Worm (Caenorhabditis elegans): Measurements from ENCODE around the gene cand-1.
A peak's percentile ranks its signal among the peaks of the same experiment; 100 is the strongest.

cand-1 gene

ce11 chrV:16781974-16782373 lies 20.7 kb upstream of the cand-1 start:
- TF ChIP-seq hnd-1 (tag; optimal IDR thresholded peaks at IDR 0.05) (no peak), tra-4 (tag; optimal IDR thresholded peaks at IDR 0.05) (no peak), B0310.2 (tag; optimal IDR thresholded peaks at IDR 0.05) (no peak)

ce11 chrV:16784806-16785205 lies 17.9 kb upstream of the cand-1 start:
- TF ChIP-seq aly-1 (tag; optimal IDR thresholded peaks at IDR 0.05) (no peak), flt-1 (GFP tag; IDR thresholded peaks at IDR 0.05) (no peak), hmbx-1 (tag; optimal IDR thresholded peaks at IDR 0.05) (no peak), ceh-36 (tag; optimal IDR thresholded peaks at IDR 0.05) (no peak), ama-1 (optimal IDR thresholded peaks at IDR 0.05) (no peak), ets-7 (tag; optimal IDR thresholded peaks at IDR 0.05) (no peak), scrt-1 (GFP tag; IDR thresholded peaks at IDR 0.05) (no peak), B0310.2 (tag; optimal IDR thresholded peaks at IDR 0.05) (no peak), hmg-4 (GFP tag; optimal IDR thresholded peaks at IDR 0.05) (no peak), tbx-37 (GFP tag; conservative IDR thresholded peaks at IDR 0.05) (no peak), F13C5.2 (tag; optimal IDR thresholded peaks at IDR 0.05) (no peak)

- TF ChIP-seq F13C5.2 (tag; optimal IDR thresholded peaks at IDR 0.05) (no peak), tbx-37 (GFP tag; conservative IDR thresholded peaks at IDR 0.05) (no peak), ceh-36 (tag; optimal IDR thresholded peaks at IDR 0.05) (no peak), hmg-4 (GFP tag; optimal IDR thresholded peaks at IDR 0.05) (no peak), hmbx-1 (tag; optimal IDR thresholded peaks at IDR 0.05) (no peak), hnd-1 (tag; optimal IDR thresholded peaks at IDR 0.05) (no peak), tbx-11 (GFP tag; IDR thresholded peaks at IDR 0.05) (no peak), scrt-1 (GFP tag; IDR thresholded peaks at IDR 0.05) (no peak), pes-1 (GFP tag; IDR thresholded peaks at IDR 0.05) (no peak), ceh-13 (GFP tag; optimal IDR thresholded peaks at IDR 0.05) (no peak), aly-1 (tag; optimal IDR thresholded peaks at IDR 0.05) (no peak), ets-7 (tag; optimal IDR thresholded peaks at IDR 0.05) (no peak), flt-1 (GFP tag; IDR thresholded peaks at IDR 0.05) (no peak), tra-4 (tag; optimal IDR thresholded peaks at IDR 0.05) (no peak), B0310.2 (tag; optimal IDR thresholded peaks at IDR 0.05) (no peak), ama-1 (optimal IDR thresholded peaks at IDR 0.05) (no peak), sea-1 (GFP tag; conservative IDR thresholded peaks at IDR 0.05) (no peak)
Observed at ce11 chrV:16786012-16786411, 16.7 kb upstream of the cand-1 start.

- TF ChIP-seq ets-7 (tag; optimal IDR thresholded peaks at IDR 0.05) (no peak), ama-1 (optimal IDR thresholded peaks at IDR 0.05) (no peak), hnd-1 (tag; optimal IDR thresholded peaks at IDR 0.05) (no peak)
Observed at ce11 chrV:16788967-16789366, 13.7 kb upstream of the cand-1 start, which contains the start of gene immt-2. Gene immt-2, plus strand, starts transcription at chrV:16789267.

ce11 chrV:16792717-16793116 lies 10.0 kb upstream of the cand-1 start:
- TF ChIP-seq scrt-1 (GFP tag; IDR thresholded peaks at IDR 0.05), result no peak
- no peak for TF ChIP-seq flt-1 (GFP tag; IDR thresholded peaks at IDR 0.05)
- no peak for TF ChIP-seq pes-1 (GFP tag; IDR thresholded peaks at IDR 0.05)
- no peak for TF ChIP-seq sea-1 (GFP tag; conservative IDR thresholded peaks at IDR 0.05)
- no peak for TF ChIP-seq F13C5.2 (tag; optimal IDR thresholded peaks at IDR 0.05)
- no peak for TF ChIP-seq ceh-36 (tag; optimal IDR thresholded peaks at IDR 0.05)
- TF ChIP-seq hmg-4 (GFP tag; optimal IDR thresholded peaks at IDR 0.05), result no peak
- TF ChIP-seq ama-1 (optimal IDR thresholded peaks at IDR 0.05), result no peak
- TF ChIP-seq tbx-37 (GFP tag; conservative IDR thresholded peaks at IDR 0.05), result no peak

- TF ChIP-seq ceh-36 (tag; optimal IDR thresholded peaks at IDR 0.05) (no peak), B0310.2 (tag; optimal IDR thresholded peaks at IDR 0.05) (no peak), scrt-1 (GFP tag; IDR thresholded peaks at IDR 0.05) (no peak), sea-1 (GFP tag; conservative IDR thresholded peaks at IDR 0.05) (no peak)
Observed at ce11 chrV:16793312-16793711, 9.4 kb upstream of the cand-1 start.

- no peak for TF ChIP-seq hmg-4 (GFP tag; optimal IDR thresholded peaks at IDR 0.05)
- no peak for TF ChIP-seq pes-1 (GFP tag; IDR thresholded peaks at IDR 0.05)
- no peak for TF ChIP-seq ama-1 (optimal IDR thresholded peaks at IDR 0.05)
- no peak for TF ChIP-seq sea-1 (GFP tag; conservative IDR thresholded peaks at IDR 0.05)
- no peak for TF ChIP-seq tbx-37 (GFP tag; conservative IDR thresholded peaks at IDR 0.05)
- TF ChIP-seq F13C5.2 (tag; optimal IDR thresholded peaks at IDR 0.05), result no peak
- TF ChIP-seq ets-7 (tag; optimal IDR thresholded peaks at IDR 0.05), result no peak
- TF ChIP-seq hmbx-1 (tag; optimal IDR thresholded peaks at IDR 0.05), result no peak
- TF ChIP-seq flt-1 (GFP tag; IDR thresholded peaks at IDR 0.05), result no peak
- TF ChIP-seq ceh-36 (tag; optimal IDR thresholded peaks at IDR 0.05), result no peak
Observed at ce11 chrV:16794079-16794478, 8.6 kb upstream of the cand-1 start.

ce11 chrV:16794828-16795354 lies 7.8 kb upstream of the cand-1 start, which contains the start of the genes ctps-1 and pus-1:
Gene ctps-1, plus strand, starts transcription at chrV:16794878.
Gene pus-1, minus strand, starts transcription at chrV:16794952.
- TF ChIP-seq flt-1 (GFP tag; IDR thresholded peaks at IDR 0.05) (0 out of 2 replicates have a peak, but pooled peaks have one; percentile 18), tbx-37 (GFP tag; conservative IDR thresholded peaks at IDR 0.05) (no peak), B0310.2 (tag; optimal IDR thresholded peaks at IDR 0.05) (no peak), tbx-11 (GFP tag; IDR thresholded peaks at IDR 0.05) (no peak), scrt-1 (GFP tag; IDR thresholded peaks at IDR 0.05) (no peak), F13C5.2 (tag; optimal IDR thresholded peaks at IDR 0.05) (no peak), ama-1 (optimal IDR thresholded peaks at IDR 0.05) (no peak)

- no peak for TF ChIP-seq sea-1 (GFP tag; conservative IDR thresholded peaks at IDR 0.05)
- TF ChIP-seq tbx-11 (GFP tag; IDR thresholded peaks at IDR 0.05), result no peak
- TF ChIP-seq F13C5.2 (tag; optimal IDR thresholded peaks at IDR 0.05), result no peak
- no peak for TF ChIP-seq scrt-1 (GFP tag; IDR thresholded peaks at IDR 0.05)
- no peak for TF ChIP-seq ceh-36 (tag; optimal IDR thresholded peaks at IDR 0.05)
- no peak for TF ChIP-seq ama-1 (optimal IDR thresholded peaks at IDR 0.05)
- no peak for TF ChIP-seq hmg-4 (GFP tag; optimal IDR thresholded peaks at IDR 0.05)
- TF ChIP-seq flt-1 (GFP tag; IDR thresholded peaks at IDR 0.05), result no peak
- no peak for TF ChIP-seq pes-1 (GFP tag; IDR thresholded peaks at IDR 0.05)
- no peak for TF ChIP-seq tra-4 (tag; optimal IDR thresholded peaks at IDR 0.05)
Observed at ce11 chrV:16800484-16800883, 2.2 kb upstream of the cand-1 start.

Data from whole organism, early embryonic.